Fruit fly (Drosophila melanogaster) whole organism, embryonic: ENCODE data around the gene Ppcs.

Experiments used
- BtbVII ChIP-seq: fragments of 200-800 bp; sonication (Bioruptor generic); optimal IDR thresholded peaks from 3 replicates; lab custom pipeline; 2017; ENCODE audit warnings: missing biosample characterization, mild to moderate bottlenecking, missing genetic modification characterization
- C15 ChIP-seq: fragments of 200-800 bp; sonication (Bioruptor generic); IDR thresholded peaks from 3 replicates; pipeline ENCODE4 v1.3.6; 2022; ENCODE audit warnings: missing biosample characterization, missing genetic modification characterization
- CG10959 ChIP-seq: fragments of 200-800 bp; sonication (Bioruptor generic); IDR thresholded peaks from 2 replicates; pipeline ENCODE4 v1.3.6; 2022; ENCODE audit warnings: missing biosample characterization, missing genetic modification characterization
- CG12071 ChIP-seq: fragments of 200-800 bp; sonication (Bioruptor generic); optimal IDR thresholded peaks from 3 replicates; lab custom pipeline; 2018; ENCODE audit warnings: missing biosample characterization, mild to moderate bottlenecking, missing genetic modification characterization
- CG12769 ChIP-seq: fragments of 200-800 bp; sonication (Bioruptor generic); optimal IDR thresholded peaks from 2 replicates; lab custom pipeline; 2019; ENCODE audit warnings: missing biosample characterization, mild to moderate bottlenecking, missing genetic modification characterization, moderate library complexity
- CG14710 ChIP-seq: fragments of 200-800 bp; sonication (Bioruptor generic); optimal IDR thresholded peaks from 3 replicates; lab custom pipeline; 2019; ENCODE audit warnings: missing biosample characterization, mild to moderate bottlenecking, missing genetic modification characterization, moderate library complexity
- CG15011 ChIP-seq: fragments of 200-800 bp; sonication (Bioruptor generic); optimal IDR thresholded peaks from 3 replicates; lab custom pipeline; 2018; ENCODE audit warnings: missing biosample characterization, mild to moderate bottlenecking, missing genetic modification characterization
- CG1529 ChIP-seq: fragments of 200-800 bp; sonication (Bioruptor generic); optimal IDR thresholded peaks from 3 replicates; lab custom pipeline; 2018; ENCODE audit warnings: missing biosample characterization, missing genetic modification characterization
- CG15601 ChIP-seq: fragments of 200-800 bp; sonication (Bioruptor generic); optimal IDR thresholded peaks from 3 replicates; lab custom pipeline; 2019; ENCODE audit warnings: missing biosample characterization, mild to moderate bottlenecking, missing genetic modification characterization, moderate library complexity
- CG1603 ChIP-seq: fragments of 200-800 bp; sonication (Bioruptor generic); optimal IDR thresholded peaks from 2 replicates; lab custom pipeline; 2019; ENCODE audit warnings: missing biosample characterization, mild to moderate bottlenecking, missing genetic modification characterization, moderate library complexity
- CG18619 ChIP-seq: fragments of 200-800 bp; sonication (Bioruptor generic); optimal IDR thresholded peaks from 3 replicates; lab custom pipeline; 2017; ENCODE audit warnings: missing biosample characterization, mild to moderate bottlenecking, missing genetic modification characterization
- CG2129 ChIP-seq: fragments of 200-800 bp; sonication (Bioruptor generic); IDR thresholded peaks from 2 replicates; pipeline ENCODE4 v1.3.6; 2022; ENCODE audit warnings: missing biosample characterization, missing genetic modification characterization; ENCODE audit not compliant: partially characterized antibody
- CG2712 ChIP-seq: fragments of 200-800 bp; optimal IDR thresholded peaks from 3 replicates; lab custom pipeline; 2019; ENCODE audit warnings: missing biosample characterization, mild to moderate bottlenecking, missing genetic modification characterization, moderate library complexity
- CG33213 ChIP-seq: fragments of 200-800 bp; sonication (Bioruptor generic); optimal IDR thresholded peaks from 3 replicates; lab custom pipeline; 2016; ENCODE audit warnings: missing biosample characterization, missing genetic modification characterization
- CG34224 ChIP-seq: fragments of 200-800 bp; sonication (Bioruptor generic); IDR thresholded peaks from 3 replicates; pipeline ENCODE4 v1.3.6; 2022; ENCODE audit warnings: missing biosample characterization, missing genetic modification characterization; ENCODE audit not compliant: partially characterized antibody
- Camta ChIP-seq: fragments of 200-800 bp; sonication (Bioruptor generic); optimal IDR thresholded peaks from 2 replicates; lab custom pipeline; 2016; ENCODE audit warnings: missing biosample characterization, missing genetic modification characterization
- CrebB ChIP-seq: fragments of 200-800 bp; sonication (Bioruptor generic); optimal IDR thresholded peaks from 3 replicates; lab custom pipeline; 2018; ENCODE audit warnings: missing biosample characterization, mild to moderate bottlenecking, missing genetic modification characterization
- Dip3 ChIP-seq: fragments of 200-800 bp; sonication (Bioruptor generic); optimal IDR thresholded peaks from 3 replicates; lab custom pipeline; 2016; ENCODE audit warnings: missing biosample characterization, missing genetic modification characterization
- Doc2 ChIP-seq: fragments of 200-800 bp; sonication (Bioruptor generic); IDR thresholded peaks from 2 replicates; pipeline ENCODE4 v1.3.6; 2022; ENCODE audit warnings: missing biosample characterization, missing genetic modification characterization
- Doc3 ChIP-seq: fragments of 200-800 bp; sonication (Bioruptor generic); IDR thresholded peaks from 3 replicates; pipeline ENCODE4 v1.3.6; 2022; ENCODE audit warnings: missing biosample characterization, missing genetic modification characterization; ENCODE audit not compliant: partially characterized antibody
- Dref ChIP-seq: fragments of 200-800 bp; sonication (Bioruptor generic); IDR thresholded peaks from 2 replicates; pipeline ENCODE4 v1.3.6; 2022; ENCODE audit warnings: missing biosample characterization, missing genetic modification characterization
- MESR4 ChIP-seq: fragments of 200-800 bp; sonication (Bioruptor generic); optimal IDR thresholded peaks from 2 replicates; lab custom pipeline; 2018; ENCODE audit warnings: missing biosample characterization, mild to moderate bottlenecking, missing genetic modification characterization, moderate library complexity
- Mad ChIP-seq: fragments of 200-800 bp; sonication (Bioruptor generic); optimal IDR thresholded peaks from 2 replicates; lab custom pipeline; 2016; ENCODE audit warnings: missing biosample characterization, missing genetic modification characterization
- Myb ChIP-seq: fragments of 200-800 bp; sonication (Bioruptor generic); optimal IDR thresholded peaks from 2 replicates; lab custom pipeline; 2016; ENCODE audit warnings: missing biosample characterization, missing genetic modification characterization
- NC2α ChIP-seq: fragments of 200-800 bp; sonication (Bioruptor generic); optimal IDR thresholded peaks from 2 replicates; lab custom pipeline; 2016; ENCODE audit warnings: missing biosample characterization, missing genetic modification characterization
- Nf-YB ChIP-seq: fragments of 200-800 bp; sonication (Bioruptor generic); optimal IDR thresholded peaks from 3 replicates; lab custom pipeline; 2019; ENCODE audit warnings: missing biosample characterization, mild to moderate bottlenecking, missing genetic modification characterization, moderate library complexity
- Opbp ChIP-seq: fragments of 200-800 bp; sonication (Bioruptor generic); IDR thresholded peaks from 3 replicates; pipeline ENCODE4 v1.3.6; 2022; ENCODE audit warnings: missing biosample characterization, missing genetic modification characterization; ENCODE audit not compliant: partially characterized antibody
- Pdp1 ChIP-seq, 2 experiments: fragments of 200-800 bp; sonication (Bioruptor generic); optimal IDR thresholded peaks; 3 replicates each; lab custom pipeline; 2016; ENCODE audit warnings: missing biosample characterization in 2 of 2, missing genetic modification characterization in 2 of 2, mild to moderate bottlenecking in 1 of 2, moderate library complexity in 1 of 2
- Ravus ChIP-seq: fragments of 200-800 bp; sonication (Bioruptor generic); IDR thresholded peaks from 2 replicates; pipeline ENCODE4 v1.3.6; 2022; ENCODE audit warnings: missing biosample characterization, missing genetic modification characterization
- Side ChIP-seq: fragments of 200-800 bp; sonication (Bioruptor generic); optimal IDR thresholded peaks from 2 replicates; lab custom pipeline; 2016; ENCODE audit warnings: missing biosample characterization, missing genetic modification characterization
- amos ChIP-seq: fragments of 200-800 bp; sonication (Bioruptor generic); IDR thresholded peaks from 2 replicates; pipeline ENCODE4 v1.3.6; 2022; ENCODE audit warnings: missing biosample characterization, missing genetic modification characterization; ENCODE audit not compliant: partially characterized antibody
- ap ChIP-seq: fragments of 200-800 bp; sonication (Bioruptor generic); IDR thresholded peaks from 2 replicates; pipeline ENCODE4 v1.3.6; 2022; ENCODE audit warnings: missing biosample characterization, missing genetic modification characterization
- bcd ChIP-seq: fragments of 200-800 bp; sonication (Bioruptor generic); optimal IDR thresholded peaks from 2 replicates; lab custom pipeline; 2017; ENCODE audit warnings: missing biosample characterization, mild to moderate bottlenecking, missing genetic modification characterization
- bsh ChIP-seq, 2 experiments: fragments of 200-800 bp; sonication (Bioruptor generic); optimal IDR thresholded peaks; 2 replicates each; lab custom pipeline; 2017 to 2018; ENCODE audit warnings: mild to moderate bottlenecking in 2 of 2, missing biosample characterization in 2 of 2, missing genetic modification characterization in 2 of 2, moderate library complexity in 1 of 2
- btn ChIP-seq: fragments of 200-800 bp; sonication (Bioruptor generic); optimal IDR thresholded peaks from 2 replicates; lab custom pipeline; 2016; ENCODE audit warnings: missing biosample characterization, missing genetic modification characterization
- croc ChIP-seq: fragments of 200-800 bp; sonication (Bioruptor generic); conservative IDR thresholded peaks from 3 replicates; pipeline ENCODE4 v1.3.6; 2022; ENCODE audit warnings: missing biosample characterization, missing genetic modification characterization
- gfzf ChIP-seq: fragments of 200-800 bp; sonication (Bioruptor generic); optimal IDR thresholded peaks from 2 replicates; lab custom pipeline; 2016; ENCODE audit warnings: missing biosample characterization, mild to moderate bottlenecking, missing genetic modification characterization, moderate library complexity
- grn ChIP-seq: fragments of 200-800 bp; sonication (Bioruptor generic); optimal IDR thresholded peaks from 3 replicates; lab custom pipeline; 2017; ENCODE audit warnings: missing biosample characterization, missing genetic modification characterization
- gt ChIP-seq: fragments of 200-800 bp; sonication (Bioruptor generic); IDR thresholded peaks from 2 replicates; pipeline ENCODE4 v1.3.6; 2022; ENCODE audit warnings: missing biosample characterization, missing genetic modification characterization
- jumu ChIP-seq: fragments of 200-800 bp; sonication (Bioruptor generic); optimal IDR thresholded peaks from 3 replicates; lab custom pipeline; 2016; ENCODE audit warnings: missing biosample characterization, missing genetic modification characterization
- luna ChIP-seq: fragments of 200-800 bp; sonication (Bioruptor generic); optimal IDR thresholded peaks from 2 replicates; lab custom pipeline; 2016; ENCODE audit warnings: missing biosample characterization, missing genetic modification characterization
- phol ChIP-seq: fragments of 200-800 bp; sonication (Bioruptor generic); optimal IDR thresholded peaks from 3 replicates; lab custom pipeline; 2018; ENCODE audit warnings: missing biosample characterization, mild to moderate bottlenecking, missing genetic modification characterization, moderate library complexity
- repo ChIP-seq: fragments of 200-800 bp; sonication (Bioruptor generic); optimal IDR thresholded peaks from 2 replicates; lab custom pipeline; 2016; ENCODE audit warnings: missing biosample characterization, missing genetic modification characterization
- row ChIP-seq: fragments of 200-800 bp; sonication (Bioruptor generic); IDR thresholded peaks from 3 replicates; pipeline ENCODE4 v1.3.6; 2022; ENCODE audit warnings: missing biosample characterization, missing genetic modification characterization
- run ChIP-seq: fragments of 200-800 bp; sonication (Bioruptor generic); optimal IDR thresholded peaks from 3 replicates; lab custom pipeline; 2018; ENCODE audit warnings: missing biosample characterization, mild to moderate bottlenecking, missing genetic modification characterization
- sd ChIP-seq: fragments of 200-800 bp; sonication (Bioruptor generic); optimal IDR thresholded peaks from 3 replicates; lab custom pipeline; 2018; ENCODE audit warnings: missing biosample characterization, mild to moderate bottlenecking, missing genetic modification characterization, moderate library complexity
- slbo ChIP-seq: fragments of 200-800 bp; sonication (Bioruptor generic); IDR thresholded peaks from 2 replicates; pipeline ENCODE4 v1.3.6; 2022; ENCODE audit warnings: missing biosample characterization, missing genetic modification characterization
- slou ChIP-seq: fragments of 200-800 bp; sonication (Bioruptor generic); optimal IDR thresholded peaks from 3 replicates; lab custom pipeline; 2016; ENCODE audit warnings: missing biosample characterization, missing genetic modification characterization
- tin ChIP-seq: fragments of 200-800 bp; sonication (Bioruptor generic); optimal IDR thresholded peaks from 3 replicates; lab custom pipeline; 2016; ENCODE audit warnings: missing biosample characterization, missing genetic modification characterization

Ppcs gene

dm6 chr3R:19094799-19095418 is 52.8 kb downstream of the Ppcs start, which contains the start of the genes mRpL55 and ATPsynD (continued):
- TF ChIP-seq Side (GFP tag; lab: Kevin White, UChicago) (no peak), grn (GFP tag; lab: Kevin White, UChicago) (no peak), CG2712 (tag; lab: Kevin White, UChicago) (peak; percentile 18), Dip3 (no peak), BtbVII (GFP tag; lab: Kevin White, UChicago) (no peak), CG2129 (GFP tag; lab: Robert Waterston, UW) (no peak), row (peak; percentile 25; the same call in 1 of the 3 replicates), btn (no peak), slou (GFP tag; lab: Kevin White, UChicago) (no peak), CG33213 (GFP tag; lab: Kevin White, UChicago) (peak; percentile 40), CG15601 (tag; lab: Kevin White, UChicago) (peak; percentile 44), croc (GFP tag; lab: Robert Waterston, UW) (no peak), Nf-YB (GFP tag; lab: Kevin White, UChicago) (no peak), gt (GFP tag; lab: Robert Waterston, UW) (no peak), bcd (no peak), Doc3 (GFP tag; lab: Robert Waterston, UW) (no peak), phol (tag; lab: Kevin White, UChicago) (peak; percentile 13), C15 (GFP tag; lab: Robert Waterston, UW) (no peak), CG10959 (GFP tag; lab: Robert Waterston, UW) (no peak), MESR4 (GFP tag; lab: Kevin White, UChicago) (peak; percentile 87), gfzf (GFP tag; lab: Kevin White, UChicago) (peak; percentile 96), Pdp1 (GFP tag; optimal IDR thresholded peaks at IDR 0.05; lab: Kevin White, UChicago) (peak in 1 of 2 experiments; percentile 97), CG12071 (GFP tag; lab: Kevin White, UChicago) (no peak), tin (GFP tag; lab: Kevin White, UChicago) (no peak), Mad (GFP tag; lab: Kevin White, UChicago) (no peak), CG1603 (tag; lab: Kevin White, UChicago) (peak; percentile 64), amos (GFP tag; lab: Robert Waterston, UW) (peak; percentile 35; the same call in 1 of the 2 replicates), CG12769 (tag; lab: Kevin White, UChicago) (peak; percentile 4), CG1529 (GFP tag; lab: Kevin White, UChicago) (no peak), Myb (GFP tag; lab: Kevin White, UChicago) (peak; percentile 27), Dref (GFP tag; lab: Robert Waterston, UW) (peak; percentile 56), CrebB (no peak), slbo (GFP tag; lab: Robert Waterston, UW) (peak; percentile 36; the same call in 1 of the 2 replicates), NC2α (GFP tag; lab: Kevin White, UChicago) (no peak), CG34224 (peak; percentile 7; the same call in 1 of the 3 replicates), jumu (GFP tag; lab: Kevin White, UChicago) (no peak), Doc2 (GFP tag; lab: Robert Waterston, UW) (no peak), CG15011 (no peak), CG18619 (GFP tag; lab: Kevin White, UChicago) (no peak), run (no peak), sd (tag; lab: Kevin White, UChicago) (peak; percentile 49), luna (no peak), Opbp (GFP tag; lab: Robert Waterston, UW) (peak; percentile 64; the same call in 1 of the 3 replicates), ap (GFP tag; lab: Robert Waterston, UW) (no peak), repo (GFP tag; lab: Kevin White, UChicago) (no peak), Ravus (no peak), CG14710 (tag; lab: Kevin White, UChicago) (peak; percentile 21), bsh (GFP tag; optimal IDR thresholded peaks at IDR 0.05; lab: Kevin White, UChicago) (no peak), Camta (no peak)
